Worm (Caenorhabditis elegans) whole organism, mixed stage, embryonic: ENCODE measurements around the gene asns-2.

Source experiments
- M03D4.4 ChIP-seq: sonication (generic microtip); optimal IDR thresholded peaks from 2 replicates; lab custom pipeline; 2017; ENCODE audit warnings: mild to moderate bottlenecking, missing genetic modification characterization, missing compliant biosample characterization
- bed-3 ChIP-seq: fragments of 200-800 bp; sonication (Bioruptor generic); optimal IDR thresholded peaks from 3 replicates; lab custom pipeline; 2018; ENCODE audit warnings: mild to moderate bottlenecking, missing genetic modification characterization, moderate library complexity, missing compliant biosample characterization
- blmp-1 ChIP-seq: fragments of 150-350 bp; optimal IDR thresholded peaks from 2 replicates; lab custom pipeline; 2014; ENCODE audit warnings: missing biosample characterization, missing genetic modification characterization
- ceh-39 ChIP-seq: fragments of 150-350 bp; optimal IDR thresholded peaks from 2 replicates; lab custom pipeline; 2014; ENCODE audit warnings: missing biosample characterization, missing genetic modification characterization
- ceh-43 ChIP-seq: fragments of 200-800 bp; sonication (Bioruptor generic); optimal IDR thresholded peaks from 2 replicates; lab custom pipeline; 2018; ENCODE audit warnings: mild to moderate bottlenecking, missing genetic modification characterization, moderate library complexity, missing compliant biosample characterization
- ceh-83 ChIP-seq: fragments of 200-800 bp; sonication (Bioruptor generic); optimal IDR thresholded peaks from 2 replicates; lab custom pipeline; 2018; ENCODE audit warnings: mild to moderate bottlenecking, missing genetic modification characterization, missing compliant biosample characterization
- ces-1 ChIP-seq: fragments of 150-350 bp; optimal IDR thresholded peaks from 2 replicates; lab custom pipeline; 2014; ENCODE audit warnings: missing biosample characterization, missing genetic modification reagents, missing genetic modification characterization
- cnd-1 ChIP-seq: fragments of 200-800 bp; sonication (Bioruptor generic); optimal IDR thresholded peaks from 2 replicates; lab custom pipeline; 2018; ENCODE audit warnings: mild to moderate bottlenecking, missing genetic modification characterization, missing compliant biosample characterization
- drap-1 ChIP-seq: fragments of 200-800 bp; sonication (Bioruptor generic); optimal IDR thresholded peaks from 3 replicates; lab custom pipeline; 2018; ENCODE audit warnings: mild to moderate bottlenecking, missing genetic modification characterization, missing compliant biosample characterization
- elt-1 ChIP-seq: sonication (generic microtip); optimal IDR thresholded peaks from 2 replicates; lab custom pipeline; 2017; ENCODE audit warnings: missing genetic modification characterization, mild to moderate bottlenecking, missing compliant biosample characterization, antibody characterized with exemption, moderate library complexity, borderline replicate concordance; ENCODE audit not compliant: insufficient read depth
- elt-3 ChIP-seq: fragments of 150-350 bp; optimal IDR thresholded peaks from 2 replicates; lab custom pipeline; 2014; ENCODE audit warnings: missing biosample characterization, missing genetic modification characterization
- ham-2 ChIP-seq: fragments of 200-800 bp; sonication (Bioruptor generic); optimal IDR thresholded peaks from 2 replicates; lab custom pipeline; 2018; ENCODE audit warnings: mild to moderate bottlenecking, missing genetic modification characterization, missing compliant biosample characterization
- hlh-1 ChIP-seq: fragments of 150-350 bp; optimal IDR thresholded peaks from 2 replicates; lab custom pipeline; 2014; ENCODE audit warnings: missing biosample characterization, missing genetic modification reagents, missing genetic modification characterization
- lin-13 ChIP-seq: fragments of 150-350 bp; optimal IDR thresholded peaks from 2 replicates; lab custom pipeline; 2014; ENCODE audit warnings: missing biosample characterization, missing genetic modification characterization
- lin-32 ChIP-seq: fragments of 200-800 bp; sonication (Bioruptor generic); optimal IDR thresholded peaks from 2 replicates; lab custom pipeline; 2018; ENCODE audit warnings: mild to moderate bottlenecking, missing genetic modification characterization, missing compliant biosample characterization
- lsy-2 ChIP-seq: fragments of 150-350 bp; optimal IDR thresholded peaks from 2 replicates; lab custom pipeline; 2014; ENCODE audit warnings: missing biosample characterization, missing genetic modification characterization
- mab-5 ChIP-seq: fragments of 150-350 bp; optimal IDR thresholded peaks from 2 replicates; lab custom pipeline; 2014; ENCODE audit warnings: missing biosample characterization, missing genetic modification characterization
- mep-1 ChIP-seq: fragments of 150-350 bp; optimal IDR thresholded peaks from 2 replicates; lab custom pipeline; 2017; ENCODE audit warnings: missing biosample characterization, missing genetic modification reagents, missing genetic modification characterization, inconsistent platforms
- mls-2 ChIP-seq: sonication (generic microtip); optimal IDR thresholded peaks from 2 replicates; lab custom pipeline; 2016; ENCODE audit warnings: mild to moderate bottlenecking, missing genetic modification characterization, moderate library complexity, missing compliant biosample characterization
- nhr-12 ChIP-seq: fragments of 150-350 bp; optimal IDR thresholded peaks from 2 replicates; lab custom pipeline; 2014; ENCODE audit warnings: missing biosample characterization, missing genetic modification characterization
- nhr-2 ChIP-seq: fragments of 150-350 bp; optimal IDR thresholded peaks from 2 replicates; lab custom pipeline; 2014; ENCODE audit warnings: missing biosample characterization, missing genetic modification characterization
- nhr-237 ChIP-seq: fragments of 150-350 bp; optimal IDR thresholded peaks from 2 replicates; lab custom pipeline; 2014; ENCODE audit warnings: missing biosample characterization, missing genetic modification characterization
- nhr-28 ChIP-seq: fragments of 150-350 bp; optimal IDR thresholded peaks from 2 replicates; lab custom pipeline; 2014; ENCODE audit warnings: missing biosample characterization, missing genetic modification characterization
- nhr-76 ChIP-seq: sonication (generic microtip); optimal IDR thresholded peaks from 2 replicates; lab custom pipeline; 2017; ENCODE audit warnings: missing biosample characterization, missing genetic modification characterization
- pha-4 ChIP-seq: fragments of 150-350 bp; optimal IDR thresholded peaks from 2 replicates; lab custom pipeline; 2018; ENCODE audit warnings: missing biosample characterization, missing genetic modification reagents, missing genetic modification characterization
- sem-2 ChIP-seq: fragments of 200-800 bp; sonication (Bioruptor generic); optimal IDR thresholded peaks from 2 replicates; lab custom pipeline; 2018; ENCODE audit warnings: mild to moderate bottlenecking, missing genetic modification characterization, missing compliant biosample characterization
- snpc-4 ChIP-seq: fragments of 150-350 bp; optimal IDR thresholded peaks from 2 replicates; lab custom pipeline; 2014; ENCODE audit warnings: missing biosample characterization, missing genetic modification characterization
- sptf-1 ChIP-seq: sonication (generic microtip); optimal IDR thresholded peaks from 2 replicates; lab custom pipeline; 2017; ENCODE audit warnings: mild to moderate bottlenecking, missing genetic modification characterization, moderate library complexity, missing compliant biosample characterization
- tbx-8 ChIP-seq: fragments of 200-800 bp; sonication (Bioruptor generic); optimal IDR thresholded peaks from 2 replicates; lab custom pipeline; 2018; ENCODE audit warnings: mild to moderate bottlenecking, missing genetic modification characterization, moderate library complexity, missing compliant biosample characterization
- unc-120 ChIP-seq: sonication (generic microtip); optimal IDR thresholded peaks from 2 replicates; lab custom pipeline; 2017; ENCODE audit warnings: missing genetic modification characterization, missing compliant biosample characterization; ENCODE audit not compliant: poor library complexity, severe bottlenecking
- ztf-11 ChIP-seq: fragments of 150-350 bp; optimal IDR thresholded peaks from 2 replicates; lab custom pipeline; 2014; ENCODE audit warnings: missing biosample characterization, missing genetic modification characterization

Gene asns-2

DNA sequence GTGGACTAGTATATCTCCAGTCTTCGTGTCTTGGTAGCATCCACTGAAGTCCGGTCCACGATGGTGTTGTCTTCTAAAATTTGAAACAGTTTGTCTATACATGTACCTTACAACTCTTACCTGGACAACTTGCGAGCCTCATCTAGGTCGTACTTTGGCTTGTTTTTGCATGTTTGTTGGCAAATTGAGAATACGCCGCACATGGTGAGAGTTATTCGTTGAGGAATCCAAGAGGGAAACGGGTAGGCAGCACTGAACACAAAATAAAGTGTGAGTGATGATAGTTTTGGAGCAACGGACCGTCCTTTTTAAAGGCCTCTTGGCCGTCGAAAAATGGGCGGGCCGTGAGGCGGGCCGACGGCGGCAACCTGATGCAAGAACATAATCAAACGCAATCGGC, at the start of gene asns-2:
TSS of gene asns-2 (minus strand) at position 282 of the 400 bp plus-strand sequence.
- no peak for TF ChIP-seq M03D4.4
- no peak for TF ChIP-seq elt-1 (tag; lab: Kevin White, UChicago)
- no peak for TF ChIP-seq ztf-11 (tag; lab: Kevin White, UChicago)
- TF ChIP-seq pha-4 (tag; lab: Kevin White, UChicago), result no peak
- TF ChIP-seq nhr-2 (tag; lab: Kevin White, UChicago), result no peak
- TF ChIP-seq ceh-39 (tag; lab: Kevin White, UChicago), result no peak
- no peak for TF ChIP-seq ceh-83
- TF ChIP-seq tbx-8 (GFP tag; lab: Kevin White, UChicago), result no peak
- no peak for TF ChIP-seq sem-2 (GFP tag; lab: Kevin White, UChicago)
- TF ChIP-seq bed-3 (GFP tag; lab: Kevin White, UChicago), result no peak
- TF ChIP-seq elt-3 (tag; lab: Kevin White, UChicago), result no peak
- no peak for TF ChIP-seq mep-1
- no peak for TF ChIP-seq nhr-76 (tag; lab: Kevin White, UChicago)
- TF ChIP-seq lsy-2 (tag; lab: Kevin White, UChicago), result no peak
- no peak for TF ChIP-seq snpc-4 (tag; lab: Kevin White, UChicago)

ce11 chrX:8800355-8800754, 49.6 kb upstream of the asns-2 start:
- TF ChIP-seq hlh-1 (tag; lab: Kevin White, UChicago), result no peak
- TF ChIP-seq ztf-11 (tag; lab: Kevin White, UChicago), result no peak
- TF ChIP-seq elt-1 (tag; lab: Kevin White, UChicago), result no peak
- no peak for TF ChIP-seq tbx-8 (GFP tag; lab: Kevin White, UChicago)
- TF ChIP-seq mls-2 (tag; lab: Kevin White, UChicago), result no peak
- no peak for TF ChIP-seq nhr-2 (tag; lab: Kevin White, UChicago)
- TF ChIP-seq ceh-83, result no peak
- TF ChIP-seq nhr-237, result no peak
- no peak for TF ChIP-seq sptf-1 (tag; lab: Kevin White, UChicago)

DNA sequence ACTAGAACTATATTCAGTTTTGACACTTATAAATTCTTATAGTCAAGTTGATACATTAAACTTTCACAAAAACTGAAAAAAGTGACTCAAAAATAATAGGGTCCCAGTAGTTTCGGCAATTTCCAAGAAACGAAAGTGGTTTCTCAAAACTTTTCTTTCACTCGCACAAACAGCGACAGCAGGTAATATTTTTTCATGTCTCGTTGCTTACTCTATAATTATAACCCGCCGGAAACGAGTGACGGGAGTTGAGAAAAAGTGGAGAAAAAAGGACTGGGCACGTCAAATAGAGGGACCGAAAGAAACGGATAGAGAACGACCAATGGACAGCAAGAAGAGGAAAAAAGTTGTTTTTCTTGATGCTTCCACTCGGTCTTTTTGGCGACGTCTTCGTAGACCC, 49.2 kb upstream of the asns-2 start:
- TF ChIP-seq nhr-2 (tag; lab: Kevin White, UChicago) (no peak), unc-120 (tag; lab: Kevin White, UChicago) (no peak), cnd-1 (no peak), lsy-2 (tag; lab: Kevin White, UChicago) (no peak), lin-32 (GFP tag; lab: Kevin White, UChicago) (no peak), nhr-237 (no peak), ceh-43 (GFP tag; lab: Kevin White, UChicago) (no peak), sptf-1 (tag; lab: Kevin White, UChicago) (no peak), lin-13 (tag; lab: Kevin White, UChicago) (no peak), tbx-8 (GFP tag; lab: Kevin White, UChicago) (no peak), mep-1 (no peak), ham-2 (GFP tag; lab: Kevin White, UChicago) (no peak), nhr-76 (tag; lab: Kevin White, UChicago) (no peak), ceh-39 (tag; lab: Kevin White, UChicago) (no peak), elt-1 (tag; lab: Kevin White, UChicago) (no peak), snpc-4 (tag; lab: Kevin White, UChicago) (no peak), mab-5 (no peak), nhr-28 (tag; lab: Kevin White, UChicago) (no peak), ces-1 (no peak), sem-2 (GFP tag; lab: Kevin White, UChicago) (no peak)
- TF ChIP-seq, all 35 proteins: peak for 0

- no peak for TF ChIP-seq mep-1
- TF ChIP-seq nhr-28 (tag; lab: Kevin White, UChicago), result no peak
- no peak for TF ChIP-seq hlh-1 (tag; lab: Kevin White, UChicago)
- no peak for TF ChIP-seq lin-32 (GFP tag; lab: Kevin White, UChicago)
- TF ChIP-seq sptf-1 (tag; lab: Kevin White, UChicago), result no peak
- no peak for TF ChIP-seq lin-13 (tag; lab: Kevin White, UChicago)
- TF ChIP-seq blmp-1, result no peak
- no peak for TF ChIP-seq elt-1 (tag; lab: Kevin White, UChicago)
- TF ChIP-seq nhr-12 (tag; lab: Kevin White, UChicago), result no peak
- TF ChIP-seq M03D4.4, result no peak
- no peak for TF ChIP-seq snpc-4 (tag; lab: Kevin White, UChicago)
- TF ChIP-seq ceh-39 (tag; lab: Kevin White, UChicago), result no peak
- TF ChIP-seq drap-1 (GFP tag; lab: Kevin White, UChicago), result no peak
Observed at ce11 chrX:8797653-8798052, 46.9 kb upstream of the asns-2 start.
